Worm (Caenorhabditis elegans): ENCODE data around the gene prp-38.

The prp-38 gene

ce11 chrV:10805934-10806333 is at the start of gene prp-38:
TSS of gene prp-38 (minus strand) at chrV:10806034.
- TF ChIP-seq ces-1 (GFP tag; optimal IDR thresholded peaks at IDR 0.05) (no peak), nhr-90 (tag; optimal IDR thresholded peaks at IDR 0.05; ENCODE audit: poor library complexity) (no peak), vab-15 (tag; optimal IDR thresholded peaks at IDR 0.05) (no peak), C16A3.4 (tag; optimal IDR thresholded peaks at IDR 0.05) (no peak), fos-1 (tag; optimal IDR thresholded peaks at IDR 0.05) (no peak), egl-13 (tag; optimal IDR thresholded peaks at IDR 0.05) (no peak), lin-13 (GFP tag; optimal IDR thresholded peaks at IDR 0.05) (no peak), dsc-1 (tag; optimal IDR thresholded peaks at IDR 0.05) (no peak), dpl-1 (GFP tag; optimal IDR thresholded peaks at IDR 0.05) (no peak), zag-1 (tag; optimal IDR thresholded peaks at IDR 0.05) (no peak), mab-9 (GFP tag; IDR thresholded peaks at IDR 0.05) (no peak)

ce11 chrV:10855363-10855762 is 49.5 kb upstream of the prp-38 start:
- TF ChIP-seq lin-14 (GFP tag; optimal IDR thresholded peaks at IDR 0.05) (peak; percentile 6), swsn-7 (tag; optimal IDR thresholded peaks at IDR 0.05) (no peak), pqm-1 (tag; optimal IDR thresholded peaks at IDR 0.05) (peak; percentile 10), nhr-20 (tag; optimal IDR thresholded peaks at IDR 0.05) (peak; percentile 24), elt-2 (tag; optimal IDR thresholded peaks at IDR 0.05) (peak; percentile 63)

- TF ChIP-seq dsc-1 (tag; optimal IDR thresholded peaks at IDR 0.05) (no peak), lin-14 (GFP tag; optimal IDR thresholded peaks at IDR 0.05) (peak; percentile 12), fkh-10 (GFP tag; optimal IDR thresholded peaks at IDR 0.05) (peak; percentile 52), lin-15B (tag; optimal IDR thresholded peaks at IDR 0.05) (no peak), mef-2 (tag; optimal IDR thresholded peaks at IDR 0.05) (no peak), ces-1 (GFP tag; optimal IDR thresholded peaks at IDR 0.05) (no peak)
These were observed 48.4 kb upstream of the prp-38 start for ce11 chrV:10854197-10854596.

ce11 chrV:10846893-10847292 is 41.1 kb upstream of the prp-38 start, which contains the start of gene C29A12.6:
TSS of gene C29A12.6 (plus strand) at chrV:10847193.
- TF ChIP-seq aha-1 (tag; optimal IDR thresholded peaks at IDR 0.05) (no peak), unc-98 (GFP tag; IDR thresholded peaks at IDR 0.05) (no peak), unc-62 (GFP tag; optimal IDR thresholded peaks at IDR 0.05) (no peak), snu-23 (GFP tag; optimal IDR thresholded peaks at IDR 0.05) (no peak)

- TF ChIP-seq lin-14 (GFP tag; optimal IDR thresholded peaks at IDR 0.05) (peak; percentile 8), lin-39 (tag; optimal IDR thresholded peaks at IDR 0.05) (no peak)
These were observed 33.6 kb upstream of the prp-38 start for ce11 chrV:10839398-10839797.

ce11 chrV:10838204-10838603 is 32.4 kb upstream of the prp-38 start:
- no peak for TF ChIP-seq alr-1 (tag; optimal IDR thresholded peaks at IDR 0.05; ENCODE audit: borderline replicate concordance)
- peak; percentile 27 for TF ChIP-seq lin-14 (GFP tag; optimal IDR thresholded peaks at IDR 0.05)

- TF ChIP-seq hlh-17 (GFP tag; optimal IDR thresholded peaks at IDR 0.05; ENCODE audit: borderline replicate concordance) (no peak), tbx-2 (tag; optimal IDR thresholded peaks at IDR 0.05) (no peak), fkh-10 (GFP tag; optimal IDR thresholded peaks at IDR 0.05) (peak; percentile 15), mep-1 (tag; optimal IDR thresholded peaks at IDR 0.05) (peak; percentile 8), lin-14 (GFP tag; optimal IDR thresholded peaks at IDR 0.05) (peak; percentile 62)
These were observed 28.9 kb upstream of the prp-38 start for ce11 chrV:10834682-10835219.

ce11 chrV:10832862-10833261 is 27.0 kb upstream of the prp-38 start:
- TF ChIP-seq nhr-20 (tag; optimal IDR thresholded peaks at IDR 0.05) (no peak), ceh-63 (GFP tag; optimal IDR thresholded peaks at IDR 0.05) (no peak), swsn-7 (tag; optimal IDR thresholded peaks at IDR 0.05) (no peak), rnt-1 (tag; optimal IDR thresholded peaks at IDR 0.05) (no peak)
